Fruit fly (Drosophila melanogaster): ENCODE data around the gene ATP8B.

DNA sequence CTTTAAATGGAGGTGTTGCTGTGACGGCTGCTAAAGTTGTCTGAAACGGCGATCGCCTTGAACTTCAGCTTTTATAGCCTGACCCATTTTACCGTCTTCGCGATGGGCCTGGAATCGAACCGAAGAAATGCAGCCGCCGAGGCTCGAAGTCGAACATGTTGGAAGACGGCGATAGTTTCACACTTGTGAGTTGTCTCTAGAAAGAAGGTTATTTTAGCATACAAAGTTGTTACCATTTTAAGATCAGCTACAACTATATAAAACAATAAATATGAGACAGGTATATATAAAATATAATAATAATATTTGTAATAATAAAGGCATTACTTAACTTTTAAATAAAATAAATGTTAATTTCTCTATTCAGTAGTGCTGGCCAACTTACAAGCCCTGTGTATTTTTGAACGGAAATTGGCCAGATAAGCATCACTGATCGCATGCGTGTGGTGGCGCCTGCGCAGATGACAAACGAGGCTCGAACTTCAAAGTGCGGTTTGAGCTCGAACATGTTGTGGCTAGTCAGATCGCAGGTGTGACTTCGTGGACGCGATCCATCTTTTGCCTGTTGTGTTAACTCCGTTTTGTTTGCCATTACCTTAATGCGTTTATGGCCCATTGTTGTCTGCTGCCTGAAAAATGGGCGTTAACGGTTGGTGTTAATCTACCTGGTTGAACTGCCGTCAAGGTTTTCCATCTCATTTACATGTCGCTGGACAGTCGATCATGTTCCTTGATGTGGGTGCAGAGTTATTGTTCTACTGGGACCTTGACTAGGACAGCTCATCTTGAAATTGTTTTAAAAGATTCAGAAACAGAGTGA lies 37.9 kb upstream of the ATP8B start, which contains the start of gene CG4702:
- no peak for TF ChIP-seq Hr83 (GFP tag; optimal IDR thresholded peaks at IDR 0.05; ENCODE audit: poor library complexity, severe bottlenecking)
- no peak for TF ChIP-seq br (GFP tag; optimal IDR thresholded peaks at IDR 0.05)
- TF ChIP-seq psq (GFP tag; optimal IDR thresholded peaks at IDR 0.05), result no peak
- peak; percentile 16 for TF ChIP-seq woc (GFP tag; optimal IDR thresholded peaks at IDR 0.05)
- no peak for TF ChIP-seq dmrt93B (GFP tag; optimal IDR thresholded peaks at IDR 0.05)
- no peak for TF ChIP-seq usp (GFP tag; optimal IDR thresholded peaks at IDR 0.05)
- TF ChIP-seq Myc (optimal IDR thresholded peaks at IDR 0.05), result peak; percentile 80
- TF ChIP-seq dl (GFP tag; optimal IDR thresholded peaks at IDR 0.05; ENCODE audit: insufficient read depth in 1 of 2, partially characterized antibody in 2 of 2), result no peak
- TF ChIP-seq fru (GFP tag; optimal IDR thresholded peaks at IDR 0.05), result no peak
- TF ChIP-seq brk (GFP tag; optimal IDR thresholded peaks at IDR 0.05), result no peak
- TF ChIP-seq CrebA (GFP tag; optimal IDR thresholded peaks at IDR 0.05; ENCODE audit: borderline replicate concordance), result no peak

Data from whole organism, wandering third instar larva.